Worm (Caenorhabditis elegans): ENCODE measurements around the gene msp-49.

- no peak for TF ChIP-seq cog-1 (tag; optimal IDR thresholded peaks at IDR 0.05)
- no peak for TF ChIP-seq flt-1 (GFP tag; IDR thresholded peaks at IDR 0.05)
- TF ChIP-seq med-1 (GFP tag; optimal IDR thresholded peaks at IDR 0.05; ENCODE audit: insufficient read depth): no peak
- no peak for TF ChIP-seq T22C8.4 (GFP tag; IDR thresholded peaks at IDR 0.05)
- no peak for TF ChIP-seq ztf-23 (GFP tag; IDR thresholded peaks at IDR 0.05)
- no peak for TF ChIP-seq ztf-29 (GFP tag; IDR thresholded peaks at IDR 0.05)
- TF ChIP-seq ref-1 (GFP tag; conservative IDR thresholded peaks at IDR 0.05): no peak
- TF ChIP-seq klf-2 (GFP tag; conservative IDR thresholded peaks at IDR 0.05): no peak
Measured at ce11 chrII:5209122-5209521, 15.0 kb downstream of the msp-49 start.
